Worm (Caenorhabditis elegans) whole organism, L4/young adult: ENCODE data around the gene his-31.
"Not testable (repeated sequence)": the region's sequence is repeated elsewhere in the genome, so short reads cannot be mapped to it uniquely, and the experiment has no call there.

Source experiments
- W03F9.2 ChIP-seq: fragments of 150-350 bp; optimal IDR thresholded peaks from 2 replicates; lab custom pipeline; 2014; ENCODE audit warnings: missing biosample characterization, missing genetic modification characterization
- dao-5 ChIP-seq: sonication (generic microtip); optimal IDR thresholded peaks from 2 replicates; lab custom pipeline; 2016; ENCODE audit warnings: missing genotype, missing genetic modification characterization, moderate library complexity, missing compliant biosample characterization
- him-1 ChIP-seq: sonication (generic microtip); optimal IDR thresholded peaks from 2 replicates; lab custom pipeline; 2016; ENCODE audit warnings: missing genotype, missing genetic modification reagents, missing genetic modification characterization, missing compliant biosample characterization

Gene his-31

DNA sequence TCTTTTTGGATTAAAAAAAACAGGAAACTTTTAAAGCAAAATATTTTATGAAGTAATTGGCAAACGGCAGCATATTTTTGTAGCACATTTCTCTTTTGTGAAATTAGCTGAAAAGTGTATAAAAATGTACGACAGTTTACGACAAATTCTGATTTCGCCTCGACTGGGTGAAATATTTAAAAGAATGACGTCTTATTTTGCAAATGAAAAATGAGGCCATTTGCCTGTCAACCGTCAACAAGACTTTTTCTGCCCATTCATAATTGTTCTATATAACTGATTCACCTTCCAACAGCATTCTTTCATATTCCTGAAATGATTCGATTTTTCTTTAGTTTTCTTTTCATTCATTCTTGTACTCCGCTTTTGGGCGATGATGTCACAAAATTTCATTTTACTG, 21.8 kb upstream of the his-31 start, which contains the start of the genes F17E9.2 and col-116:
TSS of gene F17E9.2 (plus strand) at position 301 of the 400 bp plus-strand sequence.
TSS of gene col-116 (plus strand) at position 315 of the 400 bp plus-strand sequence.
- no peak for TF ChIP-seq him-1 (tag; lab: Kevin White, UChicago)
- no peak for TF ChIP-seq dao-5
- TF ChIP-seq W03F9.2: no peak

- no peak for TF ChIP-seq dao-5
- TF ChIP-seq him-1 (tag; lab: Kevin White, UChicago): no peak
- TF ChIP-seq W03F9.2: no peak
Measured at ce11 chrIV:8354572-8354971, 20.8 kb upstream of the his-31 start, which contains the start of gene F17E9.3. Gene F17E9.3 (plus strand): TSS chrIV:8354872.

ce11 chrIV:8352036-8352435, 18.3 kb upstream of the his-31 start, which contains the start of gene F17E9.16:
Gene F17E9.16 (plus strand): TSS chrIV:8352336.
- not testable (repeated sequence) for TF ChIP-seq W03F9.2; him-1 (tag; lab: Kevin White, UChicago); dao-5

- TF ChIP-seq him-1 (tag; lab: Kevin White, UChicago) (no peak), dao-5 (no peak), W03F9.2 (no peak)
Measured at ce11 chrIV:8348073-8348472, 14.3 kb upstream of the his-31 start, which contains the start of gene F17E9.4. Gene F17E9.4 (plus strand): TSS chrIV:8348373.

ce11 chrIV:8347051-8347450, 13.3 kb upstream of the his-31 start, which contains the start of the genes F17E9.18 and F17E9.15:
Gene F17E9.18 (minus strand): TSS chrIV:8347151.
Gene F17E9.15 (plus strand): TSS chrIV:8347418.
- TF ChIP-seq him-1 (tag; lab: Kevin White, UChicago): no peak
- TF ChIP-seq dao-5: no peak
- TF ChIP-seq W03F9.2: no peak

- TF ChIP-seq him-1 (tag; lab: Kevin White, UChicago) (no peak), W03F9.2 (no peak), dao-5 (no peak)
Measured at ce11 chrIV:8345518-8345917, 11.7 kb upstream of the his-31 start, which contains the start of gene F17E9.5. Gene F17E9.5 (plus strand): TSS chrIV:8345818.

- TF ChIP-seq him-1 (tag; lab: Kevin White, UChicago) (no peak), W03F9.2 (no peak), dao-5 (no peak)
Measured at ce11 chrIV:8342385-8342784, 8.6 kb upstream of the his-31 start, which contains the start of gene lgc-5. Gene lgc-5 (plus strand): TSS chrIV:8342685.

- TF ChIP-seq dao-5 (no peak), him-1 (tag; lab: Kevin White, UChicago) (no peak), W03F9.2 (no peak)
Measured at ce11 chrIV:8339636-8340035, 5.9 kb upstream of the his-31 start, which contains the start of gene lgc-6. Gene lgc-6 (plus strand): TSS chrIV:8339936.

DNA sequence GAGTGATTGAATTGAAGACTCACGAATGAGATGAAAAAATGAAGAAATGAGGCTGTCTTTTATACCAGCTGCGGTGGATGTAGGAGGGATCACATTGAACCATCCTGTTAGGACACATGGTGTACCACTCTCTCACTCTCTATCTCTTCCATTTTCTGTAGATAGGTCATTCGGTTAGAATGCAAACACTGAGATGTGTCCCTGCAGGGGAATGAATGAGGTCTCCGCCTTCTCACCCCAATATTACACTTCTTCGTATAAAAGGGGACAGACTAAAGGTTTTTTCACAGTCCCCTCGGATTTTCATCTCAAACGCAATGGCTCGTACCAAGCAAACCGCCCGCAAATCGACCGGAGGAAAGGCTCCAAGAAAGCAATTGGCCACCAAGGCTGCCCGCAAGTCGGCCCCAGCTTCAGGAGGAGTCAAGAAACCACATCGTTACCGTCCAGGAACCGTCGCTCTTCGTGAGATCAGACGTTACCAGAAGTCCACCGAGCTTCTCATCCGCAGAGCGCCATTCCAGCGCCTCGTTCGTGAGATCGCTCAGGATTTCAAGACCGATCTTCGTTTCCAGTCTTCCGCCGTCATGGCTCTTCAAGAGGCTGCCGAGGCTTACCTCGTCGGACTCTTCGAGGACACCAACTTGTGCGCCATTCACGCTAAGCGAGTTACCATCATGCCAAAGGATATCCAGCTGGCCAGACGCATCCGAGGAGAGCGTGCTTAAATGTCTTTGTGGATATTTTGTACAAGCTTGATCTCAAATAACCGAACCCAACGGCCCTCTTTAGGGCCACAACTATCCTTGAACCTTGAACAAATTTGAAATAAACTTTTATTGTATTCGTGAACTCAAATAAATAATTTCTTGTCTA, 443 bp upstream of the his-31 start, which contains the start of gene his-32:
TSS of gene his-32 (plus strand) at position 318 of the 876 bp plus-strand sequence.
- TF ChIP-seq W03F9.2 (no peak), him-1 (tag; lab: Kevin White, UChicago) (no peak), dao-5 (no peak)

- TF ChIP-seq him-1 (tag; lab: Kevin White, UChicago): no peak
- no peak for TF ChIP-seq dao-5
- TF ChIP-seq W03F9.2: no peak
Measured at ce11 chrIV:8333554-8333953, 229 bp downstream of the his-31 start.

ce11 chrIV:8333034-8333433, 749 bp downstream of the his-31 start:
- TF ChIP-seq W03F9.2 (no peak), dao-5 (no peak), him-1 (tag; lab: Kevin White, UChicago) (no peak)

DNA sequence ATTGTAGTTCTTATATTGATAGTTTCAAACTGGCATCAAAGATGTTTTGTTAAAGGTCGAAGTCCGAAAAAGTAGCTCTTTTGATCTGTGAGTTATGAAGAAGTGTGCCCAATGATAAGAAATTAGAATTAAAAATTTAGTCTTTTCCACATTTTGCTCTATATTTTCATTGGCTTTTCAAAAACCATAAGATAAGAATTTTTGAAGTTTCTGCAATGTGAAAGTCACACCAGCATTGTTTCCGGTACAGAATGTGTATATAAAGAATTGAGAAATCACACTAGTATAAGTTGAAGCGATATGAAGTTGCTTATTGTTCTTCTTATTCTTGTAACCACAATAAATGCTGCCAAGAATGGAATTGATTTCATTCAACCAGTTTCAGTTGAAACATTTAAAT, 1.3 kb downstream of the his-31 start, which contains the start of gene lys-10:
TSS of gene lys-10 (plus strand) at position 301 of the 400 bp plus-strand sequence.
- no peak for TF ChIP-seq W03F9.2
- no peak for TF ChIP-seq him-1 (tag; lab: Kevin White, UChicago)
- no peak for TF ChIP-seq dao-5

DNA sequence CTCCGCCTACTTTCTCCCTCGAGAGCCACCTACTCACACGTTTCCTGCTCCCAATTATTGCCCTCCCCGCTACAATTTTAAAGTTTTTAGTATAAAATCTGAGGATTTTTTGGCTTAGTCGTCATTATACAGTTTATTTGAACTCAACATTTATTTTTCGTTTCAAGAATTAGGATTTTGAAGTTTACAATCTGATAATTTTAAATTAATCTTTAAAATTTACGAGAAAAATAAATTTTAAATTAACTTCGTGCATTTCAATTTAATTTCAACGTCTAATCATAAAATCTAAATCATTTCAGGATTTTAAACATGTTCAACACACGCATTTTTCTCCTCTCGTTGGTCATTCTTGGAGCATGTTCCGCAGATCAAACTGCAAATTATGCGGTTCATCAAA, 4.9 kb downstream of the his-31 start, which contains the start of gene F35H10.2:
TSS of gene F35H10.2 (plus strand) at position 301 of the 400 bp plus-strand sequence.
- no peak for TF ChIP-seq W03F9.2
- no peak for TF ChIP-seq him-1 (tag; lab: Kevin White, UChicago)
- TF ChIP-seq dao-5: no peak

ce11 chrIV:8325667-8326066, 8.1 kb downstream of the his-31 start, which contains the start of gene F35H10.3:
Gene F35H10.3 (plus strand): TSS chrIV:8325967.
- no peak for TF ChIP-seq him-1 (tag; lab: Kevin White, UChicago)
- TF ChIP-seq W03F9.2: no peak
- TF ChIP-seq dao-5: no peak
